Fruit fly (Drosophila melanogaster): Measurements from ENCODE around the gene Lcp65Ab2.

The Lcp65Ab2 gene

DNA sequence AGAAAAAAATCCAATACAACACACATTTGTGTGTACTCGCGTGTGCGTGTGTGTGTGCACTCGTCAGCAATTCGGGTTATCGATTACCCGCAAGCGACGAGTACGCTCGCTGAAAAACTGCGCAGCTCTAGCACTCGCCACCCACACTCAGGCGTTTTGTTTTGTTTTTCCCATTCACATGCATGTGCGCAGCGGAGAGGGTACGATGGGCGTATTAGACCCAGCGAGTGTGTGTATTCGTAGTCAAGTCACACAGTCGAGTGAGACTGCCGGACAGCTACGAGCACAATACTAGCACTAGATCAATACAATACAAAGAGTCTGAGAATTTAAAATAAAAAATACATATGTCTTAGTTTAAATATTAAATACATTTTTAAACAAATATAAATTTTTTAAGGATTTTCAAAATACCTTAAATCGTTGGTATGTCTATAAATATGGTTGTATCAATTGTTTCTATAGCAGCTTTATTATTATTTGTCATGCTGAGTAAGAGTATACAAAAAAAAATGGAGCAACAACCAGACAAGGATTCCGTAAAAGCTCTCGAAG is 38.5 kb downstream of the Lcp65Ab2 start, which contains the start of the genes D19B and CG43293 (continued):
- TF ChIP-seq Fer3 (tag; optimal IDR thresholded peaks at IDR 0.05) (peak; percentile 89), H2.0 (GFP tag; IDR thresholded peaks at IDR 0.05) (peak; percentile 93), cg (GFP tag; optimal IDR thresholded peaks at IDR 0.05) (peak; percentile 97), ems (GFP tag; optimal IDR thresholded peaks at IDR 0.05) (peak; percentile 89), CG8478 (optimal IDR thresholded peaks at IDR 0.05) (peak; percentile 77), NFAT (GFP tag; IDR thresholded peaks at IDR 0.05) (peak; percentile 96), CG3281 (GFP tag; optimal IDR thresholded peaks at IDR 0.05) (peak; percentile 85), kah (GFP tag; optimal IDR thresholded peaks at IDR 0.05) (peak; percentile 63), fd96Cb (tag; optimal IDR thresholded peaks at IDR 0.05) (peak; percentile 83), Hmr (GFP tag; optimal IDR thresholded peaks at IDR 0.05) (peak; percentile 90), lola (GFP tag; optimal IDR thresholded peaks at IDR 0.05) (peak in 1 of 3 experiments; percentile 66), CG9932 (GFP tag; IDR thresholded peaks at IDR 0.05) (peak; percentile 95), CG1024 (GFP tag; IDR thresholded peaks at IDR 0.05) (peak; percentile 86), CG32772 (GFP tag; IDR thresholded peaks at IDR 0.05) (peak; percentile 85), Antp (GFP tag; optimal IDR thresholded peaks at IDR 0.05) (peak; percentile 93), jumu (GFP tag; optimal IDR thresholded peaks at IDR 0.05) (peak; percentile 89), CG12744 (GFP tag; optimal IDR thresholded peaks at IDR 0.05) (peak; percentile 78), Abd-B (GFP tag; optimal IDR thresholded peaks at IDR 0.05) (peak; percentile 65), B-H2 (GFP tag; optimal IDR thresholded peaks at IDR 0.05) (peak; percentile 87), ci (GFP tag; IDR thresholded peaks at IDR 0.05) (peak; percentile 97), trem (tag; optimal IDR thresholded peaks at IDR 0.05) (peak; percentile 72), PHDP (tag; optimal IDR thresholded peaks at IDR 0.05) (peak; percentile 88), Spps (tag; optimal IDR thresholded peaks at IDR 0.05) (peak; percentile 74), CG13123 (GFP tag; optimal IDR thresholded peaks at IDR 0.05) (peak; percentile 72), Kr (GFP tag; optimal IDR thresholded peaks at IDR 0.05) (no peak), knrl (GFP tag; IDR thresholded peaks at IDR 0.05; ENCODE audit: partially characterized antibody) (peak; percentile 49), sc (optimal IDR thresholded peaks at IDR 0.05) (no peak), sc (GFP tag; optimal IDR thresholded peaks at IDR 0.05) (peak; percentile 65), B-H1 (GFP tag; IDR thresholded peaks at IDR 0.05) (peak; percentile 89), hth (optimal IDR thresholded peaks at IDR 0.05) (no peak), CG3838 (GFP tag; optimal IDR thresholded peaks at IDR 0.05) (peak; percentile 71), gsb (GFP tag; IDR thresholded peaks at IDR 0.05) (peak; percentile 75), Side (GFP tag; optimal IDR thresholded peaks at IDR 0.05) (peak; percentile 77), prd (optimal IDR thresholded peaks at IDR 0.05) (no peak), prd (GFP tag; IDR thresholded peaks at IDR 0.05) (peak; percentile 94), Awh (GFP tag; IDR thresholded peaks at IDR 0.05) (peak; percentile 93), CG16863 (GFP tag; optimal IDR thresholded peaks at IDR 0.05) (peak; percentile 80), danr (GFP tag; IDR thresholded peaks at IDR 0.05) (peak; percentile 78), CG4854 (GFP tag; optimal IDR thresholded peaks at IDR 0.05) (peak; percentile 73), Ravus (GFP tag; IDR thresholded peaks at IDR 0.05) (peak; percentile 61), CG12769 (tag; optimal IDR thresholded peaks at IDR 0.05) (no peak), dpn (GFP tag; optimal IDR thresholded peaks at IDR 0.05) (peak; percentile 92 to 93), gem (tag; optimal IDR thresholded peaks at IDR 0.05) (peak; percentile 90), CG10543 (GFP tag; optimal IDR thresholded peaks at IDR 0.05) (peak; percentile 78), zf30C (GFP tag; optimal IDR thresholded peaks at IDR 0.05) (peak; percentile 25), Bteb2 (GFP tag; optimal IDR thresholded peaks at IDR 0.05) (peak; percentile 78), ATbp (GFP tag; optimal IDR thresholded peaks at IDR 0.05) (peak; percentile 76), CG10979 (tag; optimal IDR thresholded peaks at IDR 0.05) (peak; percentile 86), ham (GFP tag; IDR thresholded peaks at IDR 0.05) (peak; percentile 72; the same call in 1 of the 2 replicates), CG7357 (GFP tag; IDR thresholded peaks at IDR 0.05) (peak; percentile 54; the same call in 1 of the 3 replicates), nmo (GFP tag; optimal IDR thresholded peaks at IDR 0.05) (peak; percentile 78)

Data from whole organism, embryonic.